Worm (Caenorhabditis elegans): ENCODE results near the gene T08E11.1.

The T08E11.1 gene

ce11 chrII:1875658-1876057 is 39.4 kb downstream of the T08E11.1 start, which contains the start of gene math-13:
Gene math-13, plus strand, starts transcription at chrII:1875958.
- no peak for TF ChIP-seq ztf-4 (tag; optimal IDR thresholded peaks at IDR 0.05)
- no peak for TF ChIP-seq skn-1 (tag; optimal IDR thresholded peaks at IDR 0.05)
- no peak for TF ChIP-seq ceh-16 (tag; optimal IDR thresholded peaks at IDR 0.05)
- TF ChIP-seq ceh-28 (tag; optimal IDR thresholded peaks at IDR 0.05), result no peak
- TF ChIP-seq pha-4 (tag; optimal IDR thresholded peaks at IDR 0.05), result no peak
- no peak for TF ChIP-seq mdl-1 (tag; optimal IDR thresholded peaks at IDR 0.05)
- no peak for TF ChIP-seq nhr-43 (tag; optimal IDR thresholded peaks at IDR 0.05; ENCODE audit: poor library complexity, severe bottlenecking)

- TF ChIP-seq elt-1 (tag; optimal IDR thresholded peaks at IDR 0.05) (no peak), ztf-4 (tag; optimal IDR thresholded peaks at IDR 0.05) (no peak), fkh-10 (GFP tag; optimal IDR thresholded peaks at IDR 0.05) (no peak), ceh-16 (tag; optimal IDR thresholded peaks at IDR 0.05) (no peak), nhr-23 (tag; optimal IDR thresholded peaks at IDR 0.05) (no peak), lin-39 (tag; optimal IDR thresholded peaks at IDR 0.05) (no peak), elt-3 (tag; optimal IDR thresholded peaks at IDR 0.05) (no peak), nhr-77 (tag; optimal IDR thresholded peaks at IDR 0.05) (no peak), ceh-28 (tag; optimal IDR thresholded peaks at IDR 0.05) (no peak), fkh-2 (tag; optimal IDR thresholded peaks at IDR 0.05) (no peak), jun-1 (tag; optimal IDR thresholded peaks at IDR 0.05) (no peak), lin-15B (tag; optimal IDR thresholded peaks at IDR 0.05) (no peak), lsy-12 (tag; optimal IDR thresholded peaks at IDR 0.05) (no peak), pha-4 (tag; optimal IDR thresholded peaks at IDR 0.05) (no peak)
These were observed 42.4 kb downstream of the T08E11.1 start, which contains the start of gene math-16 for ce11 chrII:1878663-1879062. Gene math-16, minus strand, starts transcription at chrII:1878763.

- TF ChIP-seq zag-1 (tag; optimal IDR thresholded peaks at IDR 0.05), result no peak
- no peak for TF ChIP-seq nhr-43 (tag; optimal IDR thresholded peaks at IDR 0.05; ENCODE audit: poor library complexity, severe bottlenecking)
- TF ChIP-seq fkh-10 (GFP tag; optimal IDR thresholded peaks at IDR 0.05), result no peak
- TF ChIP-seq nhr-237 (tag; optimal IDR thresholded peaks at IDR 0.05), result no peak
- no peak for TF ChIP-seq elt-3 (tag; optimal IDR thresholded peaks at IDR 0.05)
- no peak for TF ChIP-seq aly-2 (tag; optimal IDR thresholded peaks at IDR 0.05)
- TF ChIP-seq ztf-4 (tag; optimal IDR thresholded peaks at IDR 0.05), result no peak
- no peak for TF ChIP-seq ztf-11 (tag; optimal IDR thresholded peaks at IDR 0.05)
- no peak for TF ChIP-seq elt-2 (tag; optimal IDR thresholded peaks at IDR 0.05)
- no peak for TF ChIP-seq daf-12 (tag; optimal IDR thresholded peaks at IDR 0.05)
- no peak for TF ChIP-seq nhr-12 (tag; optimal IDR thresholded peaks at IDR 0.05)
- no peak for TF ChIP-seq lin-39 (tag; optimal IDR thresholded peaks at IDR 0.05)
- no peak for TF ChIP-seq nhr-28 (tag; optimal IDR thresholded peaks at IDR 0.05)
- TF ChIP-seq nhr-23 (tag; optimal IDR thresholded peaks at IDR 0.05), result no peak
- TF ChIP-seq ceh-82 (tag; optimal IDR thresholded peaks at IDR 0.05), result no peak
- TF ChIP-seq R02D3.7 (tag; optimal IDR thresholded peaks at IDR 0.05), result no peak
- TF ChIP-seq lsy-12 (tag; optimal IDR thresholded peaks at IDR 0.05), result no peak
- no peak for TF ChIP-seq mml-1 (tag; optimal IDR thresholded peaks at IDR 0.05)
- TF ChIP-seq fkh-2 (tag; optimal IDR thresholded peaks at IDR 0.05), result no peak
These were observed 46.4 kb downstream of the T08E11.1 start, which contains the start of gene math-5 for ce11 chrII:1882705-1883104. Gene math-5, minus strand, starts transcription at chrII:1882805.

- TF ChIP-seq ztf-4 (tag; optimal IDR thresholded peaks at IDR 0.05), result no peak
- no peak for TF ChIP-seq elt-1 (tag; optimal IDR thresholded peaks at IDR 0.05)
- no peak for TF ChIP-seq mml-1 (tag; optimal IDR thresholded peaks at IDR 0.05)
- no peak for TF ChIP-seq elt-3 (tag; optimal IDR thresholded peaks at IDR 0.05)
- no peak for TF ChIP-seq jun-1 (tag; optimal IDR thresholded peaks at IDR 0.05)
- TF ChIP-seq lin-39 (tag; optimal IDR thresholded peaks at IDR 0.05), result no peak
- TF ChIP-seq ceh-28 (tag; optimal IDR thresholded peaks at IDR 0.05), result no peak
- no peak for TF ChIP-seq ceh-9 (tag; optimal IDR thresholded peaks at IDR 0.05)
- TF ChIP-seq nhr-28 (tag; optimal IDR thresholded peaks at IDR 0.05), result no peak
- no peak for TF ChIP-seq skn-1 (tag; optimal IDR thresholded peaks at IDR 0.05)
These were observed 48.3 kb downstream of the T08E11.1 start, which contains the start of gene math-6 for ce11 chrII:1884635-1885034. Gene math-6, minus strand, starts transcription at chrII:1884735.

- TF ChIP-seq ceh-28 (tag; optimal IDR thresholded peaks at IDR 0.05), result no peak
- no peak for TF ChIP-seq skn-1 (tag; optimal IDR thresholded peaks at IDR 0.05)
- no peak for TF ChIP-seq R02D3.7 (tag; optimal IDR thresholded peaks at IDR 0.05)
- no peak for TF ChIP-seq pha-4 (tag; optimal IDR thresholded peaks at IDR 0.05)
- no peak for TF ChIP-seq nhr-237 (tag; optimal IDR thresholded peaks at IDR 0.05)
- no peak for TF ChIP-seq daf-12 (tag; optimal IDR thresholded peaks at IDR 0.05)
- no peak for TF ChIP-seq nhr-23 (tag; optimal IDR thresholded peaks at IDR 0.05)
- TF ChIP-seq fos-1 (tag; optimal IDR thresholded peaks at IDR 0.05), result no peak
- TF ChIP-seq jun-1 (tag; optimal IDR thresholded peaks at IDR 0.05), result no peak
- no peak for TF ChIP-seq ama-1 (optimal IDR thresholded peaks at IDR 0.05)
- TF ChIP-seq nhr-11 (tag; optimal IDR thresholded peaks at IDR 0.05), result no peak
- TF ChIP-seq ceh-9 (tag; optimal IDR thresholded peaks at IDR 0.05), result no peak
- TF ChIP-seq ztf-4 (tag; optimal IDR thresholded peaks at IDR 0.05), result no peak
- no peak for TF ChIP-seq nhr-12 (tag; optimal IDR thresholded peaks at IDR 0.05)
- TF ChIP-seq elt-3 (tag; optimal IDR thresholded peaks at IDR 0.05), result no peak
- no peak for TF ChIP-seq egl-27 (tag; optimal IDR thresholded peaks at IDR 0.05)
- TF ChIP-seq elt-1 (tag; optimal IDR thresholded peaks at IDR 0.05), result no peak
- no peak for TF ChIP-seq lsy-12 (tag; optimal IDR thresholded peaks at IDR 0.05)
- no peak for TF ChIP-seq zag-1 (tag; optimal IDR thresholded peaks at IDR 0.05)
These were observed 50.1 kb downstream of the T08E11.1 start, which contains the start of gene math-7 for ce11 chrII:1886379-1886778. Gene math-7, minus strand, starts transcription at chrII:1886479.
